Worm (Caenorhabditis elegans) whole organism, L3 larva: ENCODE results near the gene alh-2.

Experiments used
- ceh-28 ChIP-seq: fragments of 150-350 bp; optimal IDR thresholded peaks from 2 replicates; lab custom pipeline; 2014; ENCODE audit warnings: missing biosample characterization, missing genetic modification reagents, missing genetic modification characterization
- ceh-82 ChIP-seq: fragments of 150-350 bp; optimal IDR thresholded peaks from 2 replicates; lab custom pipeline; 2014; ENCODE audit warnings: missing biosample characterization, missing genetic modification characterization
- fos-1 ChIP-seq: fragments of 150-350 bp; optimal IDR thresholded peaks from 2 replicates; lab custom pipeline; 2014; ENCODE audit warnings: missing biosample characterization, missing genetic modification characterization
- nhr-76 ChIP-seq: fragments of 150-350 bp; sonication (generic microtip); optimal IDR thresholded peaks from 5 replicates; lab custom pipeline; 2014; ENCODE audit warnings: missing biosample characterization, missing genetic modification characterization
- nhr-77 ChIP-seq: fragments of 150-350 bp; optimal IDR thresholded peaks from 2 replicates; lab custom pipeline; 2014; ENCODE audit warnings: missing biosample characterization, missing genetic modification characterization

DNA sequence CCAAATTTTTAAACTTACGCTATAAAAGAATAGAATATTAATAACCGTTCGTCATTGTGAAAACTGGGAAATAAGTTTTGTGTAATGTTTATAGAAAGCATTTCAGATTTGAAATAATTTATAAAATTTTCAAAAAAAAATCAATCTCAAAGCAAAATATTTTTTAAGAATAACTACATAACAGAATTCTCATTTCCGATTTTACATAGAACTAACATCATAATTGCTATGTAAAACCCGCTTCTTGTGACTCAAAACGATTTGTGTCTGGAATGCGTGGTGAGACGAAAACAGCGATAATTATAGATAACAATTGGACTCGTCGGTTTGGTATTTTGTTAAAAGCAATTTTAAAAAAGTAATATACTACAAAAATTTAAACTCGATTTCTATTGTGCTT is 36.8 kb downstream of the alh-2 start, which contains the start of gene srw-91:
- no peak for TF ChIP-seq nhr-77 (tag; lab: Kevin White, UChicago)
- TF ChIP-seq nhr-76 (tag; lab: Kevin White, UChicago), result no peak
- TF ChIP-seq fos-1 (tag; lab: Kevin White, UChicago), result no peak
- no peak for TF ChIP-seq ceh-28 (tag; lab: Kevin White, UChicago)
- no peak for TF ChIP-seq ceh-82 (tag; lab: Kevin White, UChicago)
